Worm (Caenorhabditis elegans) whole organism, young adult: ENCODE results near the gene C25H3.17.

Source experiments
- ama-1 ChIP-seq, 3 experiments: fragments of 150-350 bp in 1 of 3; sonication (generic microtip) in 2 of 3; optimal IDR thresholded peaks; 2 replicates each; lab custom pipeline; 2014 to 2018; ENCODE audit warnings: missing biosample characterization in 2 of 3, missing genetic modification characterization in 2 of 3, missing genetic modification reagents in 2 of 3
- attf-6 ChIP-seq: fragments of 200-800 bp; sonication (Bioruptor generic); IDR thresholded peaks from 2 replicates; pipeline ENCODE4 v1.3.6; 2022; ENCODE audit warnings: missing genetic modification reagents, missing genetic modification characterization, missing compliant biosample characterization
- ceh-40 ChIP-seq: fragments of 200-800 bp; sonication (Bioruptor generic); IDR thresholded peaks from 2 replicates; pipeline ENCODE4 v1.3.6; 2022; ENCODE audit warnings: missing genetic modification characterization, missing compliant biosample characterization
- die-1 ChIP-seq: sonication (generic microtip); optimal IDR thresholded peaks from 2 replicates; lab custom pipeline; 2016; ENCODE audit warnings: missing genotype, mild to moderate bottlenecking, missing genetic modification characterization, missing compliant biosample characterization
- hsf-1 ChIP-seq: fragments of 200-800 bp; sonication (Bioruptor generic); IDR thresholded peaks from 2 replicates; pipeline ENCODE4 v1.3.6; 2022; ENCODE audit warnings: missing genetic modification reagents, missing genetic modification characterization, missing compliant biosample characterization
- mel-28 ChIP-seq: sonication (generic microtip); optimal IDR thresholded peaks from 2 replicates; lab custom pipeline; 2016; ENCODE audit warnings: borderline replicate concordance, mild to moderate bottlenecking, missing genetic modification characterization, missing compliant biosample characterization
- nfya-2 ChIP-seq: fragments of 200-800 bp; sonication (Bioruptor generic); IDR thresholded peaks from 2 replicates; pipeline ENCODE4 v1.3.6; 2022; ENCODE audit warnings: missing genetic modification reagents, missing genetic modification characterization, missing compliant biosample characterization
- tlf-1 ChIP-seq: fragments of 200-800 bp; sonication (Bioruptor generic); optimal IDR thresholded peaks from 2 replicates; lab custom pipeline; 2018; ENCODE audit warnings: mild to moderate bottlenecking, missing genetic modification characterization, missing compliant biosample characterization
- unc-62 ChIP-seq: fragments of 150-350 bp; optimal IDR thresholded peaks from 2 replicates; lab custom pipeline; 2014; ENCODE audit warnings: missing biosample characterization, missing genetic modification reagents, missing genetic modification characterization
- zim-3 ChIP-seq: sonication (generic microtip); optimal IDR thresholded peaks from 2 replicates; lab custom pipeline; 2017; ENCODE audit warnings: mild to moderate bottlenecking, missing genetic modification characterization, moderate library complexity, missing compliant biosample characterization

- TF ChIP-seq mel-28 (tag; lab: Kevin White, UChicago) (no peak), ama-1 (optimal IDR thresholded peaks at IDR 0.05; lab: Kevin White, UChicago) (no peak), ama-1 (GFP tag; optimal IDR thresholded peaks at IDR 0.05; lab: Kevin White, UChicago) (no peak), hsf-1 (no peak), tlf-1 (GFP tag; lab: Kevin White, UChicago) (no peak), zim-3 (tag; lab: Kevin White, UChicago) (no peak), unc-62 (no peak), attf-6 (GFP tag; lab: Robert Waterston, UW) (no peak), ceh-40 (GFP tag; lab: Robert Waterston, UW) (no peak), die-1 (tag; lab: Kevin White, UChicago) (no peak), nfya-2 (GFP tag; lab: Robert Waterston, UW) (no peak)
Observed at ce11 chrII:5696218-5696617, 26.7 kb upstream of the C25H3.17 start.
